Worm (Caenorhabditis elegans) whole organism, L4 larva: Measurements from ENCODE around the gene Y73F8A.20.

ENCODE experiments used
- aly-2 ChIP-seq: sonication (generic microtip); optimal IDR thresholded peaks from 2 replicates; lab custom pipeline; 2018; ENCODE audit warnings: missing biosample characterization, missing genetic modification characterization
- fos-1 ChIP-seq: fragments of 150-350 bp; optimal IDR thresholded peaks from 2 replicates; lab custom pipeline; 2014; ENCODE audit warnings: missing biosample characterization, missing genetic modification characterization
- jun-1 ChIP-seq: fragments of 150-350 bp; optimal IDR thresholded peaks from 2 replicates; lab custom pipeline; 2014; ENCODE audit warnings: missing biosample characterization, missing genetic modification reagents, missing genetic modification characterization
- lin-1 ChIP-seq: fragments of 200-800 bp; sonication (Bioruptor generic); IDR thresholded peaks from 2 replicates; pipeline ENCODE4 v1.3.6; 2022; ENCODE audit warnings: missing genetic modification reagents, missing genetic modification characterization, missing compliant biosample characterization
- lin-13 ChIP-seq: fragments of 150-350 bp; optimal IDR thresholded peaks from 2 replicates; lab custom pipeline; 2014; ENCODE audit warnings: missing biosample characterization, missing genetic modification reagents, missing genetic modification characterization
- nhr-41 ChIP-seq: fragments of 200-800 bp; sonication (Bioruptor generic); IDR thresholded peaks from 2 replicates; pipeline ENCODE4 v1.3.6; 2022; ENCODE audit warnings: missing genetic modification reagents, missing genetic modification characterization, missing compliant biosample characterization
- nhr-76 ChIP-seq: fragments of 150-350 bp; optimal IDR thresholded peaks from 2 replicates; lab custom pipeline; 2014; ENCODE audit warnings: missing biosample characterization, missing genetic modification characterization
- unc-62 ChIP-seq, 3 experiments: fragments of 150-350 bp in 1 of 3; sonication (generic microtip); optimal IDR thresholded peaks in 2 of 3; peaks in 1 of 3; 1 replicate in 1 of 3; 2 replicates in 2 of 3; lab custom pipeline; 2014 to 2017; ENCODE audit warnings: missing biosample characterization in 3 of 3, missing genetic modification characterization in 3 of 3, missing genetic modification reagents in 3 of 3, missing genotype in 1 of 3

DNA sequence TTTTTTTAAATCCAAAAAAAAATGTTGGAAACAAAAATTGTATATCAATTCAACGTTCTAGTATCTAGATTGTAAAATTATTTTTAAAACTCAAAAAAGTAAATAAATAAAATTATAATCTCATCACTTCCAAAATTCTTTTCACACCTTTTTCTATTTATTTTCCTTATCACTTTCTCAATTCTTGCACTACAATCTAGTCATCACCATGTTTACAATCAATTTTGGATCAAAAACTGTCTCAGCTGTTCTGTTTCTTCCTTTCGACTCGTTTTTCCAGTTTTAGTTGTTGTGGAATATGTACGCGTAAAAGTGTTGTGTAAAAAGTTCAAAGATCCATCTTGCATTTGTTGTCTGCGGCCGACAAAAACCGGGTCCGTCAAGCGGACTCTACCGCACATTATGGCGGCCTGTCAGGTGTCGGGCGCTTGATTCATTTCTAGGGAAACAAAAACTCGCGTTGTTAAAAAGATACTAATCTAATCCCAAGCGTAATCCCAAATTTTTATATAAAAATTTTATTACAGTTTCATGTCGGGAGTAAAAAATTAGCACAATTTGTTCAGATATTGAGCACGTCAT, 16.4 kb downstream of the Y73F8A.20 start:
- TF ChIP-seq lin-13 (GFP tag; lab: Kevin White, UChicago): no peak
- TF ChIP-seq unc-62 (GFP tag; optimal IDR thresholded peaks at IDR 0.05 in 1 of 2; lab: Kevin White, UChicago): peak in 1 of 2 experiments; percentile 16
- no peak for TF ChIP-seq unc-62 (tag; optimal IDR thresholded peaks at IDR 0.05; lab: Kevin White, UChicago)
- no peak for TF ChIP-seq nhr-76 (tag; lab: Kevin White, UChicago)
- TF ChIP-seq jun-1: no peak
- TF ChIP-seq lin-1 (GFP tag; lab: Robert Waterston, UW): no peak
- no peak for TF ChIP-seq nhr-41 (GFP tag; lab: Robert Waterston, UW)
- no peak for TF ChIP-seq fos-1
- no peak for TF ChIP-seq aly-2 (tag; lab: Kevin White, UChicago)
